Fruit fly (Drosophila melanogaster) Kc167 (cell line): ENCODE results near the gene Ugt303B2.

Experiments used
- Myc ChIP-seq: fragments of >200 bp; optimal IDR thresholded peaks from 2 replicates; lab custom pipeline; 2017; ENCODE audit warnings: missing external identifiers
- Sin3A ChIP-seq: fragments of >200 bp; optimal IDR thresholded peaks from 2 replicates; lab custom pipeline; 2018; ENCODE audit warnings: missing external identifiers
- h ChIP-seq: fragments of >200 bp; optimal IDR thresholded peaks from 3 replicates; lab custom pipeline; 2018; ENCODE audit warnings: missing external identifiers
- insv ChIP-seq: fragments of >200 bp; optimal IDR thresholded peaks from 3 replicates; lab custom pipeline; 2018; ENCODE audit warnings: missing external identifiers
- psq ChIP-seq: fragments of >200 bp; optimal IDR thresholded peaks from 2 replicates; lab custom pipeline; 2017; ENCODE audit warnings: missing external identifiers
- ttk ChIP-seq: sonication (Bioruptor generic); optimal IDR thresholded peaks from 2 replicates; lab custom pipeline; 2017; ENCODE audit warnings: missing external identifiers

- no peak for TF ChIP-seq Myc (lab: Kevin White, UChicago)
- no peak for TF ChIP-seq h (lab: Kevin White, UChicago)
- TF ChIP-seq insv (lab: Kevin White, UChicago): no peak
- no peak for TF ChIP-seq Sin3A (lab: Kevin White, UChicago)
- no peak for TF ChIP-seq psq (lab: Kevin White, UChicago)
- TF ChIP-seq ttk: no peak
These were observed 30.5 kb upstream of the Ugt303B2 start for dm6 chr3R:23569195-23569594.
